Worm (Caenorhabditis elegans) whole organism, L1 larva: ENCODE measurements around the gene ZK688.12.

Source experiments
- C04F5.9 ChIP-seq: sonication (generic microtip); optimal IDR thresholded peaks from 2 replicates; lab custom pipeline; 2016; ENCODE audit warnings: missing genetic modification characterization, missing compliant biosample characterization
- ama-1 ChIP-seq: fragments of 150-350 bp; optimal IDR thresholded peaks from 2 replicates; lab custom pipeline; 2014
- mef-2 ChIP-seq: fragments of 150-350 bp; optimal IDR thresholded peaks from 2 replicates; lab custom pipeline; 2014; ENCODE audit warnings: missing biosample characterization, missing genetic modification characterization
- skn-1 ChIP-seq: fragments of 150-350 bp; optimal IDR thresholded peaks from 2 replicates; lab custom pipeline; 2014; ENCODE audit warnings: missing biosample characterization, missing genetic modification characterization
- snpc-4 ChIP-seq: fragments of 150-350 bp; optimal IDR thresholded peaks from 2 replicates; lab custom pipeline; 2014; ENCODE audit warnings: missing biosample characterization, missing genetic modification characterization
- unc-86 ChIP-seq: sonication (generic microtip); optimal IDR thresholded peaks from 2 replicates; lab custom pipeline; 2016; ENCODE audit warnings: missing genetic modification characterization, missing compliant biosample characterization

DNA sequence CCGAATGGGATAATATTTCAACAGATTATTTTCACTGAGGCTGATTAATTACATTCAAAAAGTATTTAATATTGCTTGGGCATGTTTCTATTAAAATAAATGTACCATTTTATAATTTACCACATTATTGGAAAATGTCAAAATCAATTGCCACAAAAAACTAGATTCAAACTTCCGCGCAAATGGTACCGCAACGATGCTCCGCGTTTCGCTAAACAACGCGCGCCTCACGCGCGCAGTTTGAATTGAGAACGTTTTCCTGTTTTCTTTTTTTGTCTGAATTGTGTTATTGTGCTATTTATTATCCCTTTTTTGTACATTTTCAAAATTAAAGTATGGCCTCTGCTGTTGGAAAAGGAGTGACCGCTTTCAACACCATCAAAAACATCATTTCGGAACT lies 27.4 kb upstream of the ZK688.12 start, which contains the start of gene C29E4.12:
- TF ChIP-seq mef-2 (tag; lab: Kevin White, UChicago) (no peak), snpc-4 (tag; lab: Kevin White, UChicago) (peak; percentile 27), C04F5.9 (tag; lab: Kevin White, UChicago) (peak; percentile 63), ama-1 (lab: Kevin White, UChicago) (no peak), skn-1 (tag; lab: Kevin White, UChicago) (peak; percentile 81), unc-86 (peak; percentile 53)
